Worm (Caenorhabditis elegans) whole organism, midembryonic: ENCODE data around the gene T04C12.33.

Experiments used
- T22C8.4 ChIP-seq: fragments of 200-800 bp; sonication (Bioruptor generic); IDR thresholded peaks from 2 replicates; pipeline ENCODE4 v1.3.6; 2022; ENCODE audit warnings: missing genetic modification characterization, missing compliant biosample characterization
- cog-1 ChIP-seq: sonication (generic microtip); optimal IDR thresholded peaks from 2 replicates; lab custom pipeline; 2016; ENCODE audit warnings: missing genetic modification characterization, missing compliant biosample characterization
- flt-1 ChIP-seq: fragments of 200-800 bp; sonication (Bioruptor generic); IDR thresholded peaks from 2 replicates; pipeline ENCODE4 v1.3.6; 2022; ENCODE audit warnings: missing genetic modification characterization, missing compliant biosample characterization
- klf-2 ChIP-seq: fragments of 200-800 bp; sonication (Bioruptor generic); conservative IDR thresholded peaks from 2 replicates; pipeline ENCODE4 v1.3.6; 2022; ENCODE audit warnings: missing genetic modification reagents, missing genetic modification characterization, missing compliant biosample characterization
- med-1 ChIP-seq: sonication (generic microtip); optimal IDR thresholded peaks from 2 replicates; lab custom pipeline; 2017; ENCODE audit warnings: missing genetic modification characterization, mild to moderate bottlenecking, missing compliant biosample characterization, antibody characterized with exemption, missing genetic modification reagents; ENCODE audit not compliant: insufficient read depth
- ref-1 ChIP-seq: fragments of 200-800 bp; sonication (Bioruptor generic); conservative IDR thresholded peaks from 2 replicates; pipeline ENCODE4 v1.3.6; 2022; ENCODE audit warnings: missing genetic modification reagents, missing genetic modification characterization, missing compliant biosample characterization
- tab-1 ChIP-seq: fragments of 200-800 bp; sonication (Bioruptor generic); IDR thresholded peaks from 2 replicates; pipeline ENCODE4 v1.3.6; 2022; ENCODE audit warnings: missing genetic modification characterization, missing compliant biosample characterization
- ztf-23 ChIP-seq: fragments of 200-800 bp; sonication (Bioruptor generic); IDR thresholded peaks from 2 replicates; pipeline ENCODE4 v1.3.6; 2022; ENCODE audit warnings: missing genetic modification reagents, missing genetic modification characterization, missing compliant biosample characterization
- ztf-29 ChIP-seq: fragments of 200-800 bp; sonication (Bioruptor generic); IDR thresholded peaks from 2 replicates; pipeline ENCODE4 v1.3.6; 2022; ENCODE audit warnings: missing genetic modification reagents, missing genetic modification characterization, missing compliant biosample characterization

DNA sequence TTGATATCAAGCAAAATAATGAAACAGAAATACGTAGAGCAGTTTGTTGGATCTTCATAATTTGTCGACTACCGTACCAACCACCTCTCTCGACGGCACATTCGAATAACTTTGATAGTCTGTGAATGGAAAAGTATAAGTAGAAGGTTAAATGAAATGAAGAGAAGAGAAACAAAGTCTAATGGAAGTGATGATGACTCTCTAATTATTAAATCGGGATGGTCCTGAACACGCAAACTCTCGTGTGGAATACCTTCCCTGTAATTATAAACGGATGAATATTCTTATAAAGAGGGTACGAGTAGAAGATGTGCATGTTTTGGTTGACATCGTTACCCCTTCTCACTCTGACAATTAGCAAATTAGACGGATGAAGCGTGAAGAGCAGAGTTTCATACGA is 29.2 kb upstream of the T04C12.33 start, which contains the start of the genes C13G3.12 and hot-6:
- TF ChIP-seq klf-2 (no peak), tab-1 (GFP tag; lab: Robert Waterston, UW) (no peak), ztf-23 (no peak), ref-1 (no peak), flt-1 (no peak), ztf-29 (no peak), med-1 (no peak), T22C8.4 (GFP tag; lab: Robert Waterston, UW) (no peak), cog-1 (tag; lab: Kevin White, UChicago) (no peak)
